Worm (Caenorhabditis elegans): ENCODE measurements around the gene nhr-133.
"Not testable (repeated sequence)": the region's sequence is repeated elsewhere in the genome, so short reads cannot be mapped to it uniquely, and the experiment has no call there.

DNA sequence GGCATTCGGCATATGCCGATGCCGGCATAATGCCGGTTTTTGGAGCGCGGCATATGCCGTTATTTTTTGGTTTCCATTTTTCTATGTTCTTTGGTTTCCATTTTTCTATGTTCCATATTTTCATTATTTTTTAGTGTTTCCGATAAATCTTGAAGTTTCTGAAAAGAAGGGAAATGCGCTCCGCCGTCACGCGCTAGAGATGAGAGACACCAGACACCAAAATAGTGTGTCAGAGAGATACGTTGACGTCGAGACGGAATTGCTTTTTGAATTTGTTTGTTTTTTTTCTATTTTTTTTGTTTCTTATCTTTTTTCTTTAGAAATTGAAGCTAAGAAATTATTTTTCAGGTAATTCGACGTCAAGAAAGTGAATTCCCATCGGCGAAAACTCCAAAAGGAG lies 43.3 kb upstream of the nhr-133 start, which contains the start of gene F41B5.1:
- TF ChIP-seq him-1, dao-5 (tag; optimal IDR thresholded peaks at IDR 0.05): not testable (repeated sequence)

All from whole organism, L4/young adult.